Fruit fly (Drosophila melanogaster): ENCODE data around the gene CG34149.

dm6 chr3R:22389614-22390013 lies 9.7 kb downstream of the CG34149 start, which contains the start of the genes CAH8 and CG7059:
- TF ChIP-seq CG7101 (tag; optimal IDR thresholded peaks at IDR 0.05) = no peak
- TF ChIP-seq CG5204 (GFP tag; optimal IDR thresholded peaks at IDR 0.05) = no peak
- no peak for TF ChIP-seq CG33017 (tag; optimal IDR thresholded peaks at IDR 0.05)
- no peak for TF ChIP-seq CG14711 (tag; optimal IDR thresholded peaks at IDR 0.05)
- TF ChIP-seq kay (GFP tag; ENCODE audit: borderline replicate concordance) = no peak
- no peak for TF ChIP-seq CG7045 (GFP tag; optimal IDR thresholded peaks at IDR 0.05)
- TF ChIP-seq Mnt (GFP tag; optimal IDR thresholded peaks at IDR 0.05) = no peak
- no peak for TF ChIP-seq ovo (GFP tag; optimal IDR thresholded peaks at IDR 0.05)
- TF ChIP-seq CG1620 (GFP tag; optimal IDR thresholded peaks at IDR 0.05) = no peak
- TF ChIP-seq CG11617 (GFP tag; optimal IDR thresholded peaks at IDR 0.05) = no peak

Data from whole organism, adult.